Fruit fly (Drosophila melanogaster) whole organism, embryonic: Measurements from ENCODE around the gene Sytbeta.

Source experiments
- CG10147 ChIP-seq: fragments of 200-800 bp; sonication (Bioruptor generic); optimal IDR thresholded peaks from 2 replicates; lab custom pipeline; 2019; ENCODE audit warnings: missing biosample characterization, mild to moderate bottlenecking, missing genetic modification characterization, moderate library complexity
- CG10209 ChIP-seq: fragments of 200-800 bp; sonication (Bioruptor generic); optimal IDR thresholded peaks from 3 replicates; lab custom pipeline; 2017; ENCODE audit warnings: missing biosample characterization, mild to moderate bottlenecking, missing genetic modification characterization, missing genetic modification reagents
- CG10565 ChIP-seq: fragments of 200-800 bp; sonication (Bioruptor generic); optimal IDR thresholded peaks from 3 replicates; lab custom pipeline; 2016; ENCODE audit warnings: missing biosample characterization, mild to moderate bottlenecking, missing genetic modification characterization
- CG11560 ChIP-seq: fragments of 200-800 bp; sonication (Bioruptor generic); IDR thresholded peaks from 3 replicates; pipeline ENCODE4 v1.3.6; 2022; ENCODE audit warnings: missing biosample characterization, missing genetic modification characterization
- CG11696 ChIP-seq: fragments of 200-800 bp; sonication (Bioruptor generic); IDR thresholded peaks from 2 replicates; pipeline ENCODE4 v1.3.6; 2022; ENCODE audit warnings: missing biosample characterization, missing genetic modification characterization
- CG11723 ChIP-seq: fragments of 200-800 bp; sonication (Bioruptor generic); optimal IDR thresholded peaks from 2 replicates; lab custom pipeline; 2017; ENCODE audit warnings: missing biosample characterization, mild to moderate bottlenecking, missing genetic modification characterization
- CG13624 ChIP-seq: fragments of 200-800 bp; sonication (Bioruptor generic); optimal IDR thresholded peaks from 2 replicates; lab custom pipeline; 2016; ENCODE audit warnings: missing biosample characterization, missing genetic modification characterization
- CG14860 ChIP-seq: fragments of 200-800 bp; sonication (Bioruptor generic); IDR thresholded peaks from 3 replicates; pipeline ENCODE4 v1.3.6; 2022; ENCODE audit warnings: missing biosample characterization, missing genetic modification characterization; ENCODE audit not compliant: partially characterized antibody
- CG1603 ChIP-seq: fragments of 200-800 bp; sonication (Bioruptor generic); optimal IDR thresholded peaks from 2 replicates; lab custom pipeline; 2019; ENCODE audit warnings: missing biosample characterization, mild to moderate bottlenecking, missing genetic modification characterization, moderate library complexity
- CG30403 ChIP-seq: fragments of 200-800 bp; sonication (Bioruptor generic); optimal IDR thresholded peaks from 3 replicates; lab custom pipeline; 2016; ENCODE audit warnings: missing biosample characterization, missing genetic modification characterization
- CG4360 ChIP-seq: fragments of 200-800 bp; sonication (Bioruptor generic); IDR thresholded peaks from 2 replicates; pipeline ENCODE4 v1.3.6; 2022; ENCODE audit warnings: missing biosample characterization, missing genetic modification characterization
- CG4617 ChIP-seq: fragments of 200-800 bp; sonication (Bioruptor generic); optimal IDR thresholded peaks from 3 replicates; lab custom pipeline; 2016; ENCODE audit warnings: missing biosample characterization, missing genetic modification characterization, borderline replicate concordance
- CG4854 ChIP-seq: fragments of 200-800 bp; sonication (Bioruptor generic); optimal IDR thresholded peaks from 2 replicates; lab custom pipeline; 2016; ENCODE audit warnings: missing biosample characterization, missing genetic modification characterization, inconsistent platforms
- CG8388 ChIP-seq: fragments of 200-800 bp; sonication (Bioruptor generic); optimal IDR thresholded peaks from 2 replicates; lab custom pipeline; 2019; ENCODE audit warnings: missing biosample characterization, mild to moderate bottlenecking, missing genetic modification characterization, moderate library complexity
- CG9817 ChIP-seq: fragments of 200-800 bp; sonication (Bioruptor generic); optimal IDR thresholded peaks from 2 replicates; lab custom pipeline; 2018; ENCODE audit warnings: missing biosample characterization, mild to moderate bottlenecking, missing genetic modification characterization, moderate library complexity
- D19A ChIP-seq: fragments of 200-800 bp; optimal IDR thresholded peaks from 3 replicates; lab custom pipeline; 2019; ENCODE audit warnings: missing biosample characterization, mild to moderate bottlenecking, missing genetic modification characterization, moderate library complexity
- Dek ChIP-seq: fragments of 200-800 bp; sonication (Bioruptor generic); optimal IDR thresholded peaks from 3 replicates; lab custom pipeline; 2019; ENCODE audit warnings: missing biosample characterization, mild to moderate bottlenecking, missing genetic modification characterization, moderate library complexity
- Dll ChIP-seq: fragments of 200-800 bp; sonication (Bioruptor generic); IDR thresholded peaks from 4 replicates; pipeline ENCODE4 v1.3.6; 2022; ENCODE audit warnings: missing biosample characterization, missing genetic modification characterization; ENCODE audit not compliant: partially characterized antibody
- Gug ChIP-seq: fragments of 200-800 bp; sonication (Bioruptor generic); IDR thresholded peaks from 4 replicates; pipeline ENCODE4 v1.3.6; 2022; ENCODE audit warnings: missing biosample characterization, missing genetic modification characterization
- HmgZ ChIP-seq: fragments of 200-800 bp; sonication (Bioruptor generic); optimal IDR thresholded peaks from 2 replicates; lab custom pipeline; 2018; ENCODE audit warnings: missing biosample characterization, mild to moderate bottlenecking, missing genetic modification characterization
- Meics ChIP-seq: fragments of 200-800 bp; sonication (Bioruptor generic); optimal IDR thresholded peaks from 2 replicates; lab custom pipeline; 2017; ENCODE audit warnings: missing biosample characterization, mild to moderate bottlenecking, missing genetic modification characterization
- Myb ChIP-seq: fragments of 200-800 bp; sonication (Bioruptor generic); optimal IDR thresholded peaks from 2 replicates; lab custom pipeline; 2016; ENCODE audit warnings: missing biosample characterization, missing genetic modification characterization
- Neu2 ChIP-seq: fragments of 200-800 bp; sonication (Bioruptor generic); optimal IDR thresholded peaks from 3 replicates; lab custom pipeline; 2016; ENCODE audit warnings: missing biosample characterization, missing genetic modification characterization, borderline replicate concordance
- Pdp1 ChIP-seq, 2 experiments: fragments of 200-800 bp; sonication (Bioruptor generic); optimal IDR thresholded peaks; 3 replicates each; lab custom pipeline; 2016; ENCODE audit warnings: missing biosample characterization in 2 of 2, missing genetic modification characterization in 2 of 2, mild to moderate bottlenecking in 1 of 2, moderate library complexity in 1 of 2
- Ravus ChIP-seq: fragments of 200-800 bp; sonication (Bioruptor generic); IDR thresholded peaks from 2 replicates; pipeline ENCODE4 v1.3.6; 2022; ENCODE audit warnings: missing biosample characterization, missing genetic modification characterization
- Ssrp ChIP-seq: fragments of 200-800 bp; sonication (Bioruptor generic); optimal IDR thresholded peaks from 2 replicates; lab custom pipeline; 2018; ENCODE audit warnings: missing biosample characterization, mild to moderate bottlenecking, missing genetic modification characterization, moderate library complexity
- Trl ChIP-seq, 3 experiments: fragments of >200 bp in 2 of 3; fragments of 200-800 bp in 1 of 3; sonication (Bioruptor generic) in 1 of 3; optimal IDR thresholded peaks; 2 replicates in 1 of 3; 3 replicates in 2 of 3; lab custom pipeline; 2016 to 2017; ENCODE audit warnings: missing biosample characterization in 1 of 3, missing genetic modification characterization in 1 of 3
- amos ChIP-seq: fragments of 200-800 bp; sonication (Bioruptor generic); IDR thresholded peaks from 2 replicates; pipeline ENCODE4 v1.3.6; 2022; ENCODE audit warnings: missing biosample characterization, missing genetic modification characterization; ENCODE audit not compliant: partially characterized antibody
- caup ChIP-seq: fragments of 200-800 bp; sonication (Bioruptor generic); optimal IDR thresholded peaks from 3 replicates; lab custom pipeline; 2017; ENCODE audit warnings: missing biosample characterization, mild to moderate bottlenecking, missing genetic modification characterization, moderate library complexity; ENCODE audit not compliant: severe bottlenecking
- chinmo ChIP-seq: fragments of 200-800 bp; sonication (Bioruptor generic); IDR thresholded peaks from 4 replicates; pipeline ENCODE4 v1.3.6; 2022; ENCODE audit warnings: missing biosample characterization, missing genetic modification characterization; ENCODE audit not compliant: partially characterized antibody
- crol ChIP-seq: fragments of 200-800 bp; sonication (Bioruptor generic); IDR thresholded peaks from 2 replicates; pipeline ENCODE4 v1.3.6; 2022; ENCODE audit warnings: missing biosample characterization, missing genetic modification characterization
- dpn ChIP-seq, 2 experiments: fragments of 200-800 bp; sonication (Bioruptor generic); optimal IDR thresholded peaks; 3 replicates each; lab custom pipeline; 2016; ENCODE audit warnings: missing biosample characterization in 2 of 2, missing genetic modification characterization in 2 of 2
- grau ChIP-seq: fragments of 200-800 bp; optimal IDR thresholded peaks from 3 replicates; lab custom pipeline; 2019; ENCODE audit warnings: missing biosample characterization, mild to moderate bottlenecking, missing genetic modification characterization, moderate library complexity
- mld ChIP-seq: fragments of 200-800 bp; sonication (Bioruptor generic); IDR thresholded peaks from 3 replicates; pipeline ENCODE4 v1.3.6; 2022; ENCODE audit warnings: missing biosample characterization, missing genetic modification characterization; ENCODE audit not compliant: partially characterized antibody
- nerfin-1 ChIP-seq: fragments of 200-800 bp; sonication (Bioruptor generic); optimal IDR thresholded peaks from 3 replicates; lab custom pipeline; 2019; ENCODE audit warnings: missing biosample characterization, mild to moderate bottlenecking, missing genetic modification characterization, moderate library complexity
- pan ChIP-seq, 4 experiments: fragments of >200 bp in 3 of 4; fragments of 200-800 bp in 1 of 4; sonication (Bioruptor generic) in 1 of 4; optimal IDR thresholded peaks in 3 of 4; IDR thresholded peaks in 1 of 4; 2 replicates each; pipeline versions ENCODE4 v1.3.6 to Lab custom; 2017 to 2022; ENCODE audit warnings: missing biosample characterization in 2 of 4, missing genetic modification characterization in 2 of 4, mixed read lengths in 1 of 4
- pfk ChIP-seq: fragments of 200-800 bp; sonication (Bioruptor generic); optimal IDR thresholded peaks from 2 replicates; lab custom pipeline; 2018; ENCODE audit warnings: missing biosample characterization, mild to moderate bottlenecking, missing genetic modification characterization, moderate library complexity
- pho ChIP-seq: fragments of 200-800 bp; sonication (Bioruptor generic); optimal IDR thresholded peaks from 2 replicates; lab custom pipeline; 2016; ENCODE audit warnings: missing biosample characterization, missing genetic modification characterization
- phol ChIP-seq: fragments of 200-800 bp; sonication (Bioruptor generic); optimal IDR thresholded peaks from 3 replicates; lab custom pipeline; 2018; ENCODE audit warnings: missing biosample characterization, mild to moderate bottlenecking, missing genetic modification characterization, moderate library complexity
- row ChIP-seq: fragments of 200-800 bp; sonication (Bioruptor generic); IDR thresholded peaks from 3 replicates; pipeline ENCODE4 v1.3.6; 2022; ENCODE audit warnings: missing biosample characterization, missing genetic modification characterization
- sqz ChIP-seq: fragments of 200-800 bp; sonication (Bioruptor generic); optimal IDR thresholded peaks from 3 replicates; lab custom pipeline; 2018; ENCODE audit warnings: missing biosample characterization, mild to moderate bottlenecking, missing genetic modification characterization
- unpg ChIP-seq: fragments of 200-800 bp; sonication (Bioruptor generic); optimal IDR thresholded peaks from 3 replicates; lab custom pipeline; 2018; ENCODE audit warnings: missing biosample characterization, mild to moderate bottlenecking, missing genetic modification characterization, moderate library complexity
- zf30C ChIP-seq: fragments of 200-800 bp; sonication (Bioruptor generic); optimal IDR thresholded peaks from 3 replicates; lab custom pipeline; 2018; ENCODE audit warnings: missing biosample characterization, mild to moderate bottlenecking, missing genetic modification characterization

Sytbeta gene

DNA sequence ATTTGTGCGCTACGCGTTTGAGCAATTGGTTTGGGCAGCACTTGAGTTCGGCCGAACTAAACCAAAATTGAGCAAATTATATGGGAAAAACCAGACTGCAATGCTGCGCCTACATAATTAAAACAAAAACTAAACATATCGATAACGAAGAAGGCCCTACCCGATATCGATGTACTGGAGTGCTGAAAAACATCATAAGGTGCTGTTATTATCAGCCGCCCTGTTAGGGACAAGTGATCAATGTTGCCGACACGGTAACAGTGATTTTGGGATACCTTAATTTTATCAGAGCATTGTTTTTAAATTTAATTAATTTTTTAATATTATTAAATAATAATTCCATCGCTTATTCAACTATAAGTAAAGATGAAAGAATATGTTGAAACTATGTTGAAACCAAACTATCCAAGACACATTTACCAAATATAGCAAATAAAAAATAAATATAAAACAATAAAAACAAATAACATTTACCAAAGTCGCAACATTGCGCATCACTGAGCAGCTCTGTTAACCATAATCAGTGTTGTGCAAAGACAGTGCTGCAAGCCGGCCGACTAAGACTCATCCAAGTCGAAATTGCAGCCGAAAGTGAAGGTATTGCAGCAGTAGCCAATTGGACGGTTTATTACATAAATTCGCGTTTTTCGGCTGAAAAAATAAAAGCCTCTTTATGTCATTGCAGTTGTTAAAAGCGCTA is 30.0 kb upstream of the Sytbeta start, which contains the start of the genes sstn, Plp and GlyRS (continued):
- TF ChIP-seq CG11723 (GFP tag; lab: Kevin White, UChicago) = peak; percentile 33
- TF ChIP-seq, all 482 proteins: peak for 155

DNA sequence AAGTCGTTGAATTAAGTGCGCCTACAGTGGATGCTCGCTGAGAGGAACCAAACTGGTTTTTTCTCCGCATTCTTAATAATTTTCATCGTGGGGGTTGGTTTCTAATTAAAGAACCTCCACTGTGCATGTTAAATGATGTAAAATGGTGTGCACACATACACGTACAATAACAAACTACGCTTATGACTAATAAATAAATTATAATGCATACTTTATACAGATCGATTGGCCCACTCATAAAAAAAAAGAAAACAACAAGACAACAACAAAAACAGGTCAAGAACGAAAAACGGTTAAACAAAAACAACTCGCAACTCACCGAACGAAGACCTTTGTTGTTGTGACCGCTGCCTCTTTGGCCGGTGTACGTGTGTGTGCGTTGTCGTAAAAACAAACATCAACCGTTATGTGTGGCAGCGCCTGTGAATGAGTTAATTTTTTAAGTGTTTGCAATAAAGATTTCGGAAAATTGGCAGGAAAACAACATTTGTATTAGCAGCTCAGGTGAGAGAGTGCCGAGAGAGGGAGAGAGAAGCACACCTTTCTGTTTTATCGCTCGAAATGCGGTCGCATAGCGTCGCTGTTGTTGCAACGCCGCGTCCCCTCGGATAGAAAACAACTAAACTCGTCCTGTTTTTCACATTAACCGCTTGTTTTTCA is 29.3 kb upstream of the Sytbeta start:
- TF ChIP-seq CG10565 (GFP tag; lab: Kevin White, UChicago) (no peak), CG14860 (GFP tag; lab: Robert Waterston, UW) (no peak), chinmo (GFP tag; lab: Robert Waterston, UW) (0 out of 4 replicates have a peak, but pooled peaks have one; percentile 52), sqz (GFP tag; lab: Kevin White, UChicago) (peak; percentile 56), CG4617 (GFP tag; lab: Kevin White, UChicago) (no peak), CG10209 (no peak), CG10147 (GFP tag; lab: Kevin White, UChicago) (no peak), amos (GFP tag; lab: Robert Waterston, UW) (peak; percentile 8; the same call in 1 of the 2 replicates), Neu2 (GFP tag; lab: Kevin White, UChicago) (no peak), CG30403 (GFP tag; lab: Kevin White, UChicago) (no peak), Ravus (GFP tag; lab: Robert Waterston, UW) (no peak), crol (GFP tag; lab: Robert Waterston, UW) (no peak), pfk (GFP tag; lab: Kevin White, UChicago) (no peak), CG4854 (GFP tag; lab: Kevin White, UChicago) (no peak), Dek (tag; lab: Kevin White, UChicago) (peak; percentile 2), CG8388 (GFP tag; lab: Kevin White, UChicago) (no peak), Meics (no peak), HmgZ (tag; lab: Kevin White, UChicago) (peak; percentile 6), D19A (peak; percentile 23), caup (GFP tag; lab: Kevin White, UChicago) (no peak), mld (GFP tag; lab: Robert Waterston, UW) (no peak), Trl (optimal IDR thresholded peaks at IDR 0.05; lab: Kevin White, UChicago) (peak; percentile 64 to 71), Trl (GFP tag; optimal IDR thresholded peaks at IDR 0.05; lab: Kevin White, UChicago) (no peak), unpg (no peak), pho (GFP tag; lab: Kevin White, UChicago) (no peak), CG11696 (GFP tag; lab: Robert Waterston, UW) (peak; percentile 81), CG4360 (peak; percentile 80), nerfin-1 (tag; lab: Kevin White, UChicago) (peak; percentile 18), CG13624 (GFP tag; lab: Kevin White, UChicago) (peak; percentile 9), row (peak; percentile 45; the same call in 1 of the 3 replicates), pan (optimal IDR thresholded peaks at IDR 0.05; lab: Kevin White, UChicago) (no peak), pan (GFP tag; optimal IDR thresholded peaks at IDR 0.05 in 1 of 2, IDR thresholded peaks at IDR 0.05 in 1 of 2) (peak in 1 of 2 experiments; percentile 16), dpn (GFP tag; optimal IDR thresholded peaks at IDR 0.05; lab: Kevin White, UChicago) (peak in 1 of 2 experiments; percentile 5), grau (tag; lab: Kevin White, UChicago) (peak; percentile 93), Gug (GFP tag; lab: Robert Waterston, UW) (no peak), CG9817 (tag; lab: Kevin White, UChicago) (no peak), Ssrp (peak; percentile 8), Myb (no peak), zf30C (no peak), Pdp1 (GFP tag; optimal IDR thresholded peaks at IDR 0.05; lab: Kevin White, UChicago) (peak in 1 of 2 experiments; percentile 31), Dll (GFP tag; lab: Robert Waterston, UW) (peak; percentile 61; the same call in 2 of the 4 replicates), CG1603 (tag; lab: Kevin White, UChicago) (no peak), CG11560 (tag; lab: Robert Waterston, UW) (no peak), phol (tag; lab: Kevin White, UChicago) (peak; percentile 5)
